Worm (Caenorhabditis elegans) whole organism, midembryonic: ENCODE measurements around the gene C15B12.1.

Experiments
- T22C8.4 ChIP-seq: fragments of 200-800 bp; sonication (Bioruptor generic); IDR thresholded peaks from 2 replicates; pipeline ENCODE4 v1.3.6; 2022; ENCODE audit warnings: missing genetic modification characterization, missing compliant biosample characterization
- cog-1 ChIP-seq: sonication (generic microtip); optimal IDR thresholded peaks from 2 replicates; lab custom pipeline; 2016; ENCODE audit warnings: missing genetic modification characterization, missing compliant biosample characterization
- flt-1 ChIP-seq: fragments of 200-800 bp; sonication (Bioruptor generic); IDR thresholded peaks from 2 replicates; pipeline ENCODE4 v1.3.6; 2022; ENCODE audit warnings: missing genetic modification characterization, missing compliant biosample characterization
- klf-2 ChIP-seq: fragments of 200-800 bp; sonication (Bioruptor generic); conservative IDR thresholded peaks from 2 replicates; pipeline ENCODE4 v1.3.6; 2022; ENCODE audit warnings: missing genetic modification reagents, missing genetic modification characterization, missing compliant biosample characterization
- med-1 ChIP-seq: sonication (generic microtip); optimal IDR thresholded peaks from 2 replicates; lab custom pipeline; 2017; ENCODE audit warnings: missing genetic modification characterization, mild to moderate bottlenecking, missing compliant biosample characterization, antibody characterized with exemption, missing genetic modification reagents; ENCODE audit not compliant: insufficient read depth
- ref-1 ChIP-seq: fragments of 200-800 bp; sonication (Bioruptor generic); conservative IDR thresholded peaks from 2 replicates; pipeline ENCODE4 v1.3.6; 2022; ENCODE audit warnings: missing genetic modification reagents, missing genetic modification characterization, missing compliant biosample characterization
- tab-1 ChIP-seq: fragments of 200-800 bp; sonication (Bioruptor generic); IDR thresholded peaks from 2 replicates; pipeline ENCODE4 v1.3.6; 2022; ENCODE audit warnings: missing genetic modification characterization, missing compliant biosample characterization
- ztf-23 ChIP-seq: fragments of 200-800 bp; sonication (Bioruptor generic); IDR thresholded peaks from 2 replicates; pipeline ENCODE4 v1.3.6; 2022; ENCODE audit warnings: missing genetic modification reagents, missing genetic modification characterization, missing compliant biosample characterization
- ztf-29 ChIP-seq: fragments of 200-800 bp; sonication (Bioruptor generic); IDR thresholded peaks from 2 replicates; pipeline ENCODE4 v1.3.6; 2022; ENCODE audit warnings: missing genetic modification reagents, missing genetic modification characterization, missing compliant biosample characterization

The C15B12.1 gene

DNA sequence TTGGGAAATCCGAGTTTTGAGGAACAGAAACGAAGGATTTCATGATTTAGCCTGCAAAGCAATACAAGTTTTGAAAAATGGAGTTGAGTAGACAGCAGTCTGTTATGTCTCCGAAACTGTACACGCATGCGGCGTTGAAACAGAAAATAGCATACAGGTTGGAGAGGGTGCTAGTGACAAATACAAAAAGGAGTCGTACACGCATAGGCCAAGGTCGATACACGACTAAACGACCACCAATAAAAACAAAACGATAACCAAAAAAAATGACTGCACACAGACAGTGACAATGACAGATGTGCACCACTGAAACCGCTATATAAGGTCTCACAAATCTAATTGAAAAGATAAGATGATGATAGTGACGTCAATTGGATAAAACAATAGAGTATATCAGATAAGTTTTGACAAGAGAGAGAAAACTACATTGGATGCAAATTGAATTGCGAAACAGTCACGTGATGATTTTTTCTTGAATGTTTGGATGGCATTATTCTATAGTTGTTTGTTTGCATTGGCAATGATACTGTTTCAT, 27.7 kb upstream of the C15B12.1 start, which contains the start of gene fah-1:
Gene fah-1, minus strand, starts transcription at position 51 of the 535 bp plus-strand sequence.
- TF ChIP-seq tab-1 (GFP tag; lab: Robert Waterston, UW) (no peak), med-1 (GFP tag; lab: Kevin White, UChicago) (no peak), T22C8.4 (GFP tag; lab: Robert Waterston, UW) (no peak), ztf-23 (GFP tag; lab: Robert Waterston, UW) (no peak), ztf-29 (GFP tag; lab: Robert Waterston, UW) (no peak), klf-2 (GFP tag; lab: Robert Waterston, UW) (no peak)

- TF ChIP-seq T22C8.4 (GFP tag; lab: Robert Waterston, UW) (no peak), ref-1 (GFP tag; lab: Robert Waterston, UW) (no peak)
Observed at ce11 chrX:6450839-6451491, 25.6 kb upstream of the C15B12.1 start, which contains the start of the genes grl-6 and K10C2.6. Gene grl-6 (minus strand): TSS chrX:6450939. Gene K10C2.6 (plus strand): TSS chrX:6451441.

ce11 chrX:6455157-6455556, 21.5 kb upstream of the C15B12.1 start, which contains the start of gene nas-33:
Gene nas-33 (minus strand): TSS chrX:6455257.
- TF ChIP-seq T22C8.4 (GFP tag; lab: Robert Waterston, UW) (no peak), med-1 (GFP tag; lab: Kevin White, UChicago) (no peak), ztf-29 (GFP tag; lab: Robert Waterston, UW) (no peak), flt-1 (GFP tag; lab: Robert Waterston, UW) (no peak), tab-1 (GFP tag; lab: Robert Waterston, UW) (no peak), ref-1 (GFP tag; lab: Robert Waterston, UW) (no peak), ztf-23 (GFP tag; lab: Robert Waterston, UW) (no peak), klf-2 (GFP tag; lab: Robert Waterston, UW) (no peak), cog-1 (no peak)

- TF ChIP-seq ref-1 (GFP tag; lab: Robert Waterston, UW), result no peak
- no peak for TF ChIP-seq cog-1
- no peak for TF ChIP-seq tab-1 (GFP tag; lab: Robert Waterston, UW)
- no peak for TF ChIP-seq klf-2 (GFP tag; lab: Robert Waterston, UW)
- no peak for TF ChIP-seq med-1 (GFP tag; lab: Kevin White, UChicago)
- TF ChIP-seq flt-1 (GFP tag; lab: Robert Waterston, UW), result no peak
Observed at ce11 chrX:6456567-6456966, 20.0 kb upstream of the C15B12.1 start, which contains the start of gene pept-1. Gene pept-1 (plus strand): TSS chrX:6456872.

ce11 chrX:6458001-6458400, 18.6 kb upstream of the C15B12.1 start:
- no peak for TF ChIP-seq med-1 (GFP tag; lab: Kevin White, UChicago)
- no peak for TF ChIP-seq ztf-23 (GFP tag; lab: Robert Waterston, UW)
- no peak for TF ChIP-seq tab-1 (GFP tag; lab: Robert Waterston, UW)
- TF ChIP-seq ztf-29 (GFP tag; lab: Robert Waterston, UW), result no peak
- no peak for TF ChIP-seq cog-1
- TF ChIP-seq T22C8.4 (GFP tag; lab: Robert Waterston, UW), result no peak
- TF ChIP-seq ref-1 (GFP tag; lab: Robert Waterston, UW), result no peak
- no peak for TF ChIP-seq klf-2 (GFP tag; lab: Robert Waterston, UW)
- TF ChIP-seq flt-1 (GFP tag; lab: Robert Waterston, UW), result no peak

DNA sequence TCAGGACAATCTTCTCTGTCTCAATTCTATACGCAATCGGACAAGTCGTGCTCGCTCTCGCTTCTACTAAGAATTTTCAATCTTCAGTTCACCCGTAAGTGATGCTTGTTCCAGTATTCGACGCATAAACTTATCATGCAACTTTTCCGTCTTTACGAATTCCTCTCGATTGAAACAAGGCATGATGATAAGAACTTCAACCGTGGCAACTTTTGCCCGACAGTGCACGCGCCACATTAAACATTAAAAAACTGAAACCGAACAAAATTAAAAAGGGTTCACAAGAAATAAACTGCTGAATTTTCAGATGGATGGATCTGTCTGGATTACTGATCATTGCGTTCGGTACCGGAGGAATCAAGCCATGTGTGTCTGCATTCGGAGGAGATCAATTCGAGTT, 18.1 kb upstream of the C15B12.1 start:
- TF ChIP-seq med-1 (GFP tag; lab: Kevin White, UChicago), result no peak
- TF ChIP-seq cog-1, result no peak
- no peak for TF ChIP-seq ztf-23 (GFP tag; lab: Robert Waterston, UW)
- no peak for TF ChIP-seq klf-2 (GFP tag; lab: Robert Waterston, UW)
- no peak for TF ChIP-seq ref-1 (GFP tag; lab: Robert Waterston, UW)
- TF ChIP-seq flt-1 (GFP tag; lab: Robert Waterston, UW), result no peak
- TF ChIP-seq T22C8.4 (GFP tag; lab: Robert Waterston, UW), result no peak
- TF ChIP-seq ztf-29 (GFP tag; lab: Robert Waterston, UW), result no peak
- TF ChIP-seq tab-1 (GFP tag; lab: Robert Waterston, UW), result no peak

DNA sequence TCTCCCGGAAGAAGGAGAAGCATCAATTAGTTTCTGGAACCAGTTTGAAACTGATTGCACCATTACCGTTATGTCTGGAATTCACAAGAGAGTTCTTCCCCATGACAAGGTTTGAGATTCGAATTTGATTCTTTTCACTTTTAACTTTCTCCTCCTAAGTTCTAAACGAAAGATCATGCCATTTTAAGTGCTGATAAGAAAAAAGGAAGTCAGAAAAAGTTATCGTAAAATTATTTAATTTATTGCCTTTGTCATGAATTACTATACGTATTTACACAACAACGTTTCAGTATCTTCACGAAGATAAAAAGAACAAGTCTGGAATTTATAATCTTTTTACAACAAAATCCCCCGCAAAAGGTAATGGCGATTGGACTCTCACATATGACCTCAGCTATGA, 16.5 kb upstream of the C15B12.1 start:
- TF ChIP-seq T22C8.4 (GFP tag; lab: Robert Waterston, UW) (no peak), klf-2 (GFP tag; lab: Robert Waterston, UW) (no peak), ref-1 (GFP tag; lab: Robert Waterston, UW) (no peak), med-1 (GFP tag; lab: Kevin White, UChicago) (no peak), ztf-29 (GFP tag; lab: Robert Waterston, UW) (no peak), tab-1 (GFP tag; lab: Robert Waterston, UW) (no peak), ztf-23 (GFP tag; lab: Robert Waterston, UW) (no peak), cog-1 (no peak)

DNA sequence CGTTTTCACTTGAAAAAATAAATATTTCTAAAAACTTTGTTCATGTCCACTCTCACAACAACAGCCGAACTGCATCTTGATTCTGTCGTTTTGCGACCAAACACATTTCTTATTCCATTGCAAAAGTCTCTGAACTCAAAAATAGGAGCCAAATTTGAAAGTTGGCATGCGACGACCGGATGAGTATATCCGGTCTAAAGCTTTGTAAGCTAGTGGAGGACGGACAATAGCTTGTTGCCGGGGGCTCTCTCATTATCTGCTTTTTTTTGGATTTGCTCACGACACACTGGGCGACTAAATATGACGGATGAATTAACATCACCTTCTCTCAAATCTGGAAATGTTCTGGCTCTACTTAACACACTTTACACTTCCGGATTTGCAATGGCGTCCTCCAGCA, 14.9 kb upstream of the C15B12.1 start, which contains the start of gene K04E7.1:
Gene K04E7.1, plus strand, starts transcription at position 301 of the 400 bp plus-strand sequence.
- no peak for TF ChIP-seq cog-1
- TF ChIP-seq tab-1 (GFP tag; lab: Robert Waterston, UW), result no peak
- no peak for TF ChIP-seq ztf-29 (GFP tag; lab: Robert Waterston, UW)
- no peak for TF ChIP-seq flt-1 (GFP tag; lab: Robert Waterston, UW)
- no peak for TF ChIP-seq ztf-23 (GFP tag; lab: Robert Waterston, UW)
- no peak for TF ChIP-seq klf-2 (GFP tag; lab: Robert Waterston, UW)
- no peak for TF ChIP-seq med-1 (GFP tag; lab: Kevin White, UChicago)
- TF ChIP-seq ref-1 (GFP tag; lab: Robert Waterston, UW), result no peak
- no peak for TF ChIP-seq T22C8.4 (GFP tag; lab: Robert Waterston, UW)

DNA sequence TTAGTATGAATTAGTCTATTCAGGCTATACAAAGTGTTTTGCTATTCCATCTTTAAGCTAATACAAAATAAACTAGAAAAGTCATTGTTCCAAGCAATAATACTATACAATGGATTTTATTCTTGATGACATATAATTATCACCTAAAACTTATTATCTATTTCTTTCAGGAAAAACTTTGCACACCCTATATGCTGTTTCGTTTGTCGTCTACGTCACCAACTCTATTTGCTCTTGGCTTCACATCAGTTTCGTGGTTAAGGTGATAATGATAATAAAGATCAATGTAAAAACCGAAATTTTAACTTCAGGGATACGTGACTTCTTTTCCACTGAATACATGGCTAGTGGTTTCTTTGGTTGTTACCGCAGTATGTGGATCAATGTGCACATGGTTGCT, 14.1 kb upstream of the C15B12.1 start:
- TF ChIP-seq klf-2 (GFP tag; lab: Robert Waterston, UW) (no peak), ztf-23 (GFP tag; lab: Robert Waterston, UW) (no peak)
